Comparison of ENCODE assay signal across 3 worm cellular contexts in the genomic region with DNA sequence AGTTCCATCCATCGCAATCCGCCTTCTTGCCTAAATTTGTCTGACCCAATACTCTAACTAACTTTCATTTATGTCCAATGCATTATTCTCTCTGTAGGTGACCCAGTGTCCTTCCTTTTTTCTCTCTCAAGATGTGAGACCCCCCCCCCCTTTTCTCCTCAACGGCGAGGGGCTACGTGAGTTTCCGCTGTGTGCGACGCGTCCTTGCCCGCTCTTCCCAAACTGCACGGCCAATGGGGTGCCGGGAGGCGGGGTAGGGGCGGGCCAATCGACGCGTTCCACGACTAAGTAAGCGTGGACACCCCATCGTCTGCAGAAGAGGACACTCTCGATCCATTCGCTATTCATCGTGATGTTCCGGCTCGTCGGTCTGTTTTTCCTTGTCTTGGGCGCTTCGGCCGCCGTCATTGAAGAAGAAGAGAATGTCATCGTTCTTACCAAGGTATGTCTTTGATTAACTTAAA.
TF ChIP-seq lines count a peak whose summit lies in the region.

A gene (plus strand): TSS at position 269 of the 464 bp plus-strand sequence.

TF ChIP-seq in whole organism, L1 larva, 84 proteins besides CTCF, POLR2A, EP300 and RAD21 (continued from another document and continues in another):
- TF ChIP-seq pax-3 (tag; optimal IDR thresholded peaks at IDR 0.05; lab: Kevin White, UChicago) (peak; percentile 73), nhr-85 (tag; lab: Kevin White, UChicago) (peak; percentile 98), ceh-82 (tag; optimal IDR thresholded peaks at IDR 0.05; lab: Kevin White, UChicago) (peak; percentile 43 to 85 (median 60)), lir-3 (tag; optimal IDR thresholded peaks at IDR 0.05; lab: Kevin White, UChicago; ENCODE audit: poor library complexity) (no peak), egl-27 (tag; optimal IDR thresholded peaks at IDR 0.05; lab: Kevin White, UChicago) (no peak), lin-13 (GFP tag; optimal IDR thresholded peaks at IDR 0.05; lab: Kevin White, UChicago) (peak; percentile 75), dsc-1 (tag; optimal IDR thresholded peaks at IDR 0.05; lab: Kevin White, UChicago) (peak; percentile 22), ceh-88 (GFP tag; IDR thresholded peaks at IDR 0.05; lab: Robert Waterston, UW) (no peak), skn-1 (tag; optimal IDR thresholded peaks at IDR 0.05; lab: Kevin White, UChicago) (peak; percentile 46), fkh-8 (tag; optimal IDR thresholded peaks at IDR 0.05; lab: Kevin White, UChicago) (peak; percentile 72), dpl-1 (GFP tag; optimal IDR thresholded peaks at IDR 0.05; lab: Kevin White, UChicago) (peak; percentile 23 to 39 (median 32)), tlp-1 (tag; optimal IDR thresholded peaks at IDR 0.05; lab: Kevin White, UChicago) (no peak), lin-15B (tag; optimal IDR thresholded peaks at IDR 0.05; lab: Kevin White, UChicago) (peak; percentile 8), mep-1 (tag; optimal IDR thresholded peaks at IDR 0.05; lab: Kevin White, UChicago) (peak; percentile 79), snu-23 (GFP tag; optimal IDR thresholded peaks at IDR 0.05; lab: Kevin White, UChicago) (peak; percentile 61), C04F5.9 (tag; optimal IDR thresholded peaks at IDR 0.05; lab: Kevin White, UChicago) (no peak), swsn-7 (tag; optimal IDR thresholded peaks at IDR 0.05; lab: Kevin White, UChicago) (peak; percentile 77), egl-13 (tag; optimal IDR thresholded peaks at IDR 0.05; lab: Kevin White, UChicago) (peak; percentile 20), efl-1 (optimal IDR thresholded peaks at IDR 0.05; lab: Kevin White, UChicago) (peak; percentile 39 to 54), efl-1 (GFP tag; optimal IDR thresholded peaks at IDR 0.05 in 1 of 2; lab: Kevin White, UChicago) (peak; percentile 5 to 89), jun-1 (tag; optimal IDR thresholded peaks at IDR 0.05; lab: Kevin White, UChicago) (peak; percentile 37), nhr-11 (tag; optimal IDR thresholded peaks at IDR 0.05; lab: Kevin White, UChicago) (no peak), sptf-1 (tag; optimal IDR thresholded peaks at IDR 0.05; lab: Kevin White, UChicago) (no peak), grh-1 (GFP tag; IDR thresholded peaks at IDR 0.05; lab: Robert Waterston, UW) (peak; percentile 92), fkh-10 (GFP tag; optimal IDR thresholded peaks at IDR 0.05; lab: Kevin White, UChicago) (peak; percentile 53), pqm-1 (tag; optimal IDR thresholded peaks at IDR 0.05; lab: Kevin White, UChicago) (no peak), efl-3 (GFP tag; optimal IDR thresholded peaks at IDR 0.05; lab: Kevin White, UChicago) (peak; percentile 40), unc-130 (tag; optimal IDR thresholded peaks at IDR 0.05; lab: Kevin White, UChicago) (no peak), unc-98 (GFP tag; IDR thresholded peaks at IDR 0.05; lab: Robert Waterston, UW) (no peak), zip-4 (GFP tag; optimal IDR thresholded peaks at IDR 0.05; lab: Kevin White, UChicago) (peak; percentile 39), unc-62 (GFP tag; optimal IDR thresholded peaks at IDR 0.05; lab: Kevin White, UChicago) (no peak), nhr-12 (tag; optimal IDR thresholded peaks at IDR 0.05; lab: Kevin White, UChicago) (no peak), hlh-4 (tag; optimal IDR thresholded peaks at IDR 0.05; lab: Kevin White, UChicago) (no peak), lin-39 (tag; optimal IDR thresholded peaks at IDR 0.05; lab: Kevin White, UChicago) (no peak), unc-30 (tag; optimal IDR thresholded peaks at IDR 0.05; lab: Kevin White, UChicago) (no peak), mdl-1 (tag; optimal IDR thresholded peaks at IDR 0.05; lab: Kevin White, UChicago) (peak in 1 of 2 experiments; percentile 79), alr-1 (tag; optimal IDR thresholded peaks at IDR 0.05; lab: Kevin White, UChicago; ENCODE audit: borderline replicate concordance) (no peak), isw-1 (GFP tag; IDR thresholded peaks at IDR 0.05; lab: Robert Waterston, UW) (peak; percentile 61), F16B12.6 (tag; optimal IDR thresholded peaks at IDR 0.05; lab: Kevin White, UChicago) (peak; percentile 26), ztf-4 (tag; optimal IDR thresholded peaks at IDR 0.05; lab: Kevin White, UChicago) (no peak), lin-35 (GFP tag; optimal IDR thresholded peaks at IDR 0.05; lab: Kevin White, UChicago) (peak; percentile 48 to 73), nhr-47 (tag; optimal IDR thresholded peaks at IDR 0.05; lab: Kevin White, UChicago) (peak; percentile 76), vab-15 (tag; optimal IDR thresholded peaks at IDR 0.05; lab: Kevin White, UChicago) (no peak)

TF ChIP-seq in whole organism, L3 larva, 47 proteins besides CTCF, POLR2A, EP300 and RAD21 (continued from another document):
- TF ChIP-seq lin-39 (tag; optimal IDR thresholded peaks at IDR 0.05; lab: Kevin White, UChicago): peak; percentile 91
- TF ChIP-seq fkh-10 (GFP tag; optimal IDR thresholded peaks at IDR 0.05; lab: Kevin White, UChicago): peak; percentile 43
- no peak for TF ChIP-seq ZK546.5 (tag; optimal IDR thresholded peaks at IDR 0.05; lab: Kevin White, UChicago)
- TF ChIP-seq elt-3 (tag; optimal IDR thresholded peaks at IDR 0.05; lab: Kevin White, UChicago): peak in 1 of 3 experiments; percentile 34
- TF ChIP-seq ztf-4 (tag; optimal IDR thresholded peaks at IDR 0.05; lab: Kevin White, UChicago): no peak
- no peak for TF ChIP-seq ceh-16 (tag; optimal IDR thresholded peaks at IDR 0.05; lab: Kevin White, UChicago)
- TF ChIP-seq snpc-4 (tag; optimal IDR thresholded peaks at IDR 0.05; lab: Kevin White, UChicago): no peak
- TF ChIP-seq ama-1 (optimal IDR thresholded peaks at IDR 0.05; lab: Kevin White, UChicago): peak; percentile 95
- TF ChIP-seq lsy-12 (tag; optimal IDR thresholded peaks at IDR 0.05; lab: Kevin White, UChicago): peak; percentile 93
- TF ChIP-seq tbx-2 (tag; optimal IDR thresholded peaks at IDR 0.05; lab: Kevin White, UChicago): peak; percentile 36
- peak; percentile 16 for TF ChIP-seq unc-62 (GFP tag; optimal IDR thresholded peaks at IDR 0.05; lab: Kevin White, UChicago)
- peak; percentile 74 for TF ChIP-seq elt-2 (tag; optimal IDR thresholded peaks at IDR 0.05; lab: Kevin White, UChicago)
- no peak for TF ChIP-seq zag-1 (tag; optimal IDR thresholded peaks at IDR 0.05; lab: Kevin White, UChicago)
- peak; percentile 53 for TF ChIP-seq egl-5 (tag; optimal IDR thresholded peaks at IDR 0.05; lab: Kevin White, UChicago)
- TF ChIP-seq nhr-11 (tag; optimal IDR thresholded peaks at IDR 0.05; lab: Kevin White, UChicago): no peak
- TF ChIP-seq ceh-9 (tag; optimal IDR thresholded peaks at IDR 0.05; lab: Kevin White, UChicago): no peak
- peak; percentile 100 for TF ChIP-seq nfya-1 (tag; optimal IDR thresholded peaks at IDR 0.05; lab: Kevin White, UChicago; ENCODE audit: insufficient read depth)
- no peak for TF ChIP-seq unc-39 (tag; optimal IDR thresholded peaks at IDR 0.05; lab: Kevin White, UChicago)
- TF ChIP-seq hmg-11 (tag; optimal IDR thresholded peaks at IDR 0.05; lab: Kevin White, UChicago): peak; percentile 72
- TF ChIP-seq mml-1 (tag; optimal IDR thresholded peaks at IDR 0.05; lab: Kevin White, UChicago): no peak
- TF ChIP-seq ceh-82 (tag; optimal IDR thresholded peaks at IDR 0.05; lab: Kevin White, UChicago): peak; percentile 21
- TF ChIP-seq elt-1 (tag; optimal IDR thresholded peaks at IDR 0.05; lab: Kevin White, UChicago): peak; percentile 37
- no peak for TF ChIP-seq aly-2 (tag; optimal IDR thresholded peaks at IDR 0.05; lab: Kevin White, UChicago)
- TF ChIP-seq nhr-28 (tag; optimal IDR thresholded peaks at IDR 0.05; lab: Kevin White, UChicago): no peak
- TF ChIP-seq egl-27 (tag; optimal IDR thresholded peaks at IDR 0.05; lab: Kevin White, UChicago): no peak
- TF ChIP-seq nhr-43 (tag; optimal IDR thresholded peaks at IDR 0.05; lab: Kevin White, UChicago; ENCODE audit: poor library complexity, severe bottlenecking): peak; percentile 40
- TF ChIP-seq R02D3.7 (tag; optimal IDR thresholded peaks at IDR 0.05; lab: Kevin White, UChicago): peak; percentile 8
- TF ChIP-seq skn-1 (tag; optimal IDR thresholded peaks at IDR 0.05; lab: Kevin White, UChicago): peak; percentile 46
- no peak for TF ChIP-seq nhr-67 (tag; optimal IDR thresholded peaks at IDR 0.05; lab: Kevin White, UChicago)

TF ChIP-seq in whole organism, young adult, 124 proteins besides CTCF, POLR2A, EP300 and RAD21 (continued from another document and continues in another):
- peak; percentile 53; the same call in 1 of the 2 replicates for TF ChIP-seq egl-44 (GFP tag; IDR thresholded peaks at IDR 0.05; lab: Robert Waterston, UW)
- peak; percentile 82 for TF ChIP-seq dox-1 (GFP tag; IDR thresholded peaks at IDR 0.05; lab: Robert Waterston, UW)
- no peak for TF ChIP-seq zim-3 (tag; optimal IDR thresholded peaks at IDR 0.05; lab: Kevin White, UChicago)
- TF ChIP-seq rpc-1 (optimal IDR thresholded peaks at IDR 0.05; lab: Kevin White, UChicago): no peak
- TF ChIP-seq rpc-1 (tag; optimal IDR thresholded peaks at IDR 0.05; lab: Kevin White, UChicago): no peak
- no peak for TF ChIP-seq nhr-179 (tag; optimal IDR thresholded peaks at IDR 0.05; lab: Kevin White, UChicago)
- TF ChIP-seq mxl-1 (tag; optimal IDR thresholded peaks at IDR 0.05; lab: Kevin White, UChicago): no peak
- TF ChIP-seq unc-130 (GFP tag; optimal IDR thresholded peaks at IDR 0.05; lab: Kevin White, UChicago): no peak
- peak; percentile 86 for TF ChIP-seq ceh-27 (GFP tag; optimal IDR thresholded peaks at IDR 0.05; lab: Kevin White, UChicago)
- TF ChIP-seq Y53F4B.3 (GFP tag; IDR thresholded peaks at IDR 0.05; lab: Robert Waterston, UW): no peak
- no peak for TF ChIP-seq ztf-22 (GFP tag; optimal IDR thresholded peaks at IDR 0.05; lab: Kevin White, UChicago)
- no peak for TF ChIP-seq nfya-1 (tag; optimal IDR thresholded peaks at IDR 0.05; lab: Kevin White, UChicago; ENCODE audit: borderline replicate concordance, insufficient read depth)
- no peak for TF ChIP-seq madf-8 (GFP tag; conservative IDR thresholded peaks at IDR 0.05; lab: Robert Waterston, UW)
- no peak for TF ChIP-seq xnd-1 (tag; optimal IDR thresholded peaks at IDR 0.05; lab: Kevin White, UChicago)
- no peak for TF ChIP-seq dpff-1 (tag; optimal IDR thresholded peaks at IDR 0.05; lab: Kevin White, UChicago)
- no peak for TF ChIP-seq sdz-38 (tag; optimal IDR thresholded peaks at IDR 0.05; lab: Kevin White, UChicago)
- TF ChIP-seq ceh-100 (GFP tag; IDR thresholded peaks at IDR 0.05; lab: Robert Waterston, UW): no peak
- TF ChIP-seq nhr-120 (GFP tag; IDR thresholded peaks at IDR 0.05; lab: Robert Waterston, UW): no peak
- TF ChIP-seq atf-7 (tag; optimal IDR thresholded peaks at IDR 0.05; lab: Kevin White, UChicago): no peak
- TF ChIP-seq snpc-4 (GFP tag; optimal IDR thresholded peaks at IDR 0.05; lab: Kevin White, UChicago): no peak
- TF ChIP-seq snpc-4 (tag; optimal IDR thresholded peaks at IDR 0.05; lab: Kevin White, UChicago): no peak
- no peak for TF ChIP-seq F57A8.1 (GFP tag; optimal IDR thresholded peaks at IDR 0.05; lab: Kevin White, UChicago)
- no peak for TF ChIP-seq hmg-20 (GFP tag; IDR thresholded peaks at IDR 0.05; lab: Robert Waterston, UW)
- TF ChIP-seq attf-3 (GFP tag; conservative IDR thresholded peaks at IDR 0.05; lab: Robert Waterston, UW): no peak
- no peak for TF ChIP-seq B0035.1 (tag; optimal IDR thresholded peaks at IDR 0.05; lab: Kevin White, UChicago)
- no peak for TF ChIP-seq let-526 (GFP tag; IDR thresholded peaks at IDR 0.05; lab: Robert Waterston, UW)
- no peak for TF ChIP-seq fkh-3 (tag; optimal IDR thresholded peaks at IDR 0.05; lab: Kevin White, UChicago)
- no peak for TF ChIP-seq F10E7.11 (tag; optimal IDR thresholded peaks at IDR 0.05; lab: Kevin White, UChicago)
- peak; percentile 44; the same call in 1 of the 2 replicates for TF ChIP-seq B0336.3 (GFP tag; IDR thresholded peaks at IDR 0.05; lab: Robert Waterston, UW)
- peak; percentile 96 for TF ChIP-seq egrh-3 (GFP tag; IDR thresholded peaks at IDR 0.05; lab: Robert Waterston, UW)
- TF ChIP-seq attf-6 (GFP tag; IDR thresholded peaks at IDR 0.05; lab: Robert Waterston, UW): no peak
- no peak for TF ChIP-seq lir-1 (GFP tag; conservative IDR thresholded peaks at IDR 0.05; lab: Robert Waterston, UW)
- TF ChIP-seq B0019.2 (GFP tag; conservative IDR thresholded peaks at IDR 0.05; lab: Robert Waterston, UW): no peak
- peak; percentile 74 for TF ChIP-seq K11D2.4 (GFP tag; IDR thresholded peaks at IDR 0.05; lab: Robert Waterston, UW)
- no peak for TF ChIP-seq hlh-12 (tag; optimal IDR thresholded peaks at IDR 0.05; lab: Kevin White, UChicago)
- no peak for TF ChIP-seq hsf-1 (GFP tag; IDR thresholded peaks at IDR 0.05; lab: Robert Waterston, UW)
- TF ChIP-seq F49E8.2 (tag; optimal IDR thresholded peaks at IDR 0.05; lab: Kevin White, UChicago; ENCODE audit: insufficient read depth): no peak
- TF ChIP-seq F23B12.7 (tag; optimal IDR thresholded peaks at IDR 0.05; lab: Kevin White, UChicago; ENCODE audit: insufficient read depth): no peak
- 0 out of 2 replicates have a peak, but pooled peaks have one; percentile 18 for TF ChIP-seq D2030.7 (GFP tag; IDR thresholded peaks at IDR 0.05; lab: Robert Waterston, UW)
- TF ChIP-seq aptf-3 (GFP tag; IDR thresholded peaks at IDR 0.05; lab: Robert Waterston, UW): no peak
- no peak for TF ChIP-seq ceh-40 (GFP tag; IDR thresholded peaks at IDR 0.05; lab: Robert Waterston, UW)
- TF ChIP-seq Y95B8A.8 (GFP tag; IDR thresholded peaks at IDR 0.05; lab: Robert Waterston, UW): no peak
- TF ChIP-seq ztf-28 (GFP tag; IDR thresholded peaks at IDR 0.05; lab: Robert Waterston, UW): no peak
- TF ChIP-seq F39B2.1 (GFP tag; IDR thresholded peaks at IDR 0.05; lab: Robert Waterston, UW): no peak
- TF ChIP-seq dpl-1 (GFP tag; optimal IDR thresholded peaks at IDR 0.05; lab: Kevin White, UChicago): no peak
- TF ChIP-seq C06A6.2 (GFP tag; conservative IDR thresholded peaks at IDR 0.05; lab: Robert Waterston, UW): 0 out of 2 replicates have a peak, but pooled peaks have one; percentile 32
- TF ChIP-seq K12H6.12 (tag; optimal IDR thresholded peaks at IDR 0.05; lab: Kevin White, UChicago): peak; percentile 51
- TF ChIP-seq B0261.1 (tag; optimal IDR thresholded peaks at IDR 0.05; lab: Kevin White, UChicago): no peak
- no peak for TF ChIP-seq madf-6 (GFP tag; IDR thresholded peaks at IDR 0.05; lab: Robert Waterston, UW)
- peak; percentile 64 for TF ChIP-seq attf-5 (GFP tag; optimal IDR thresholded peaks at IDR 0.05; lab: Kevin White, UChicago)
- TF ChIP-seq him-1 (tag; optimal IDR thresholded peaks at IDR 0.05; lab: Kevin White, UChicago): no peak
- no peak for TF ChIP-seq unc-62 (GFP tag; optimal IDR thresholded peaks at IDR 0.05; lab: Kevin White, UChicago)
- TF ChIP-seq Y53G8AR.9 (GFP tag; conservative IDR thresholded peaks at IDR 0.05; lab: Robert Waterston, UW): no peak; the same call in 1 of the 2 replicates
- TF ChIP-seq athp-1 (tag; optimal IDR thresholded peaks at IDR 0.05; lab: Kevin White, UChicago): peak; percentile 10
- peak; percentile 28 for TF ChIP-seq lin-54 (GFP tag; optimal IDR thresholded peaks at IDR 0.05; lab: Kevin White, UChicago)
- peak; percentile 99 for TF ChIP-seq zfh-2 (GFP tag; conservative IDR thresholded peaks at IDR 0.05; lab: Robert Waterston, UW)
- TF ChIP-seq Y56A3A.18 (GFP tag; IDR thresholded peaks at IDR 0.05; lab: Robert Waterston, UW): no peak
- peak; percentile 11 for TF ChIP-seq ceh-79 (tag; optimal IDR thresholded peaks at IDR 0.05; lab: Kevin White, UChicago)
- peak; percentile 85 for TF ChIP-seq ama-1 (optimal IDR thresholded peaks at IDR 0.05; lab: Kevin White, UChicago)
- no peak for TF ChIP-seq ama-1 (GFP tag; optimal IDR thresholded peaks at IDR 0.05; lab: Kevin White, UChicago)
- no peak for TF ChIP-seq madf-3 (GFP tag; IDR thresholded peaks at IDR 0.05; lab: Robert Waterston, UW)
- peak; percentile 58; the same call in 1 of the 2 replicates for TF ChIP-seq cebp-1 (GFP tag; IDR thresholded peaks at IDR 0.05; lab: Robert Waterston, UW)
- peak; percentile 65 for TF ChIP-seq cebp-1 (tag; optimal IDR thresholded peaks at IDR 0.05; lab: Kevin White, UChicago)
- no peak for TF ChIP-seq bed-1 (GFP tag; IDR thresholded peaks at IDR 0.05; lab: Robert Waterston, UW)
- TF ChIP-seq Y67H2A.10 (GFP tag; conservative IDR thresholded peaks at IDR 0.05; lab: Robert Waterston, UW): no peak
- TF ChIP-seq pha-4 (tag; optimal IDR thresholded peaks at IDR 0.05; lab: Kevin White, UChicago): no peak
- no peak for TF ChIP-seq nfya-2 (GFP tag; IDR thresholded peaks at IDR 0.05; lab: Robert Waterston, UW)
